Worm (Caenorhabditis elegans) whole organism, L1 larva: ENCODE measurements around the gene tba-4.

Source experiments
- aha-1 ChIP-seq: fragments of 150-350 bp; optimal IDR thresholded peaks from 2 replicates; lab custom pipeline; 2014; ENCODE audit warnings: missing biosample characterization, missing genetic modification characterization
- aly-2 ChIP-seq: fragments of 150-350 bp; optimal IDR thresholded peaks from 2 replicates; lab custom pipeline; 2014; ENCODE audit warnings: missing biosample characterization, missing genetic modification characterization
- ceh-88 ChIP-seq: fragments of 200-800 bp; sonication (Bioruptor generic); IDR thresholded peaks from 2 replicates; pipeline ENCODE4 v1.3.6; 2022; ENCODE audit warnings: missing genetic modification characterization, missing compliant biosample characterization
- dpl-1 ChIP-seq, 3 experiments: fragments of 150-350 bp in 2 of 3; sonication (generic microtip) in 1 of 3; optimal IDR thresholded peaks; 2 replicates each; lab custom pipeline; 2014 to 2017; ENCODE audit warnings: missing biosample characterization in 3 of 3, missing genetic modification characterization in 3 of 3, missing genetic modification reagents in 3 of 3
- lin-14 ChIP-seq: fragments of 200-800 bp; sonication (Bioruptor generic); optimal IDR thresholded peaks from 2 replicates; lab custom pipeline; 2018; ENCODE audit warnings: mild to moderate bottlenecking, missing genetic modification characterization, moderate library complexity, missing compliant biosample characterization
- lin-15B ChIP-seq: fragments of 150-350 bp; sonication (generic microtip); optimal IDR thresholded peaks from 3 replicates; lab custom pipeline; 2014; ENCODE audit warnings: missing biosample characterization, missing genetic modification characterization
- nhr-12 ChIP-seq: sonication (generic microtip); optimal IDR thresholded peaks from 2 replicates; lab custom pipeline; 2017; ENCODE audit warnings: missing biosample characterization, missing genetic modification characterization
- nhr-90 ChIP-seq: sonication (generic microtip); optimal IDR thresholded peaks from 2 replicates; lab custom pipeline; 2016; ENCODE audit warnings: mild to moderate bottlenecking, missing genetic modification characterization, missing compliant biosample characterization; ENCODE audit not compliant: poor library complexity
- pax-3 ChIP-seq: fragments of 200-800 bp; sonication (Bioruptor generic); optimal IDR thresholded peaks from 2 replicates; lab custom pipeline; 2018; ENCODE audit warnings: mild to moderate bottlenecking, missing genetic modification characterization, moderate library complexity, missing compliant biosample characterization
- tlp-1 ChIP-seq: fragments of 150-350 bp; optimal IDR thresholded peaks from 2 replicates; lab custom pipeline; 2014; ENCODE audit warnings: missing biosample characterization, missing genetic modification characterization
- vab-15 ChIP-seq: sonication (generic microtip); optimal IDR thresholded peaks from 2 replicates; lab custom pipeline; 2017; ENCODE audit warnings: missing genotype, mild to moderate bottlenecking, missing genetic modification characterization, missing compliant biosample characterization
- zag-1 ChIP-seq: fragments of 150-350 bp; optimal IDR thresholded peaks from 2 replicates; lab custom pipeline; 2014; ENCODE audit warnings: missing biosample characterization, missing genetic modification characterization

- TF ChIP-seq tlp-1 (tag; lab: Kevin White, UChicago): no peak
- TF ChIP-seq pax-3 (tag; lab: Kevin White, UChicago): no peak
- TF ChIP-seq zag-1 (tag; lab: Kevin White, UChicago): no peak
- no peak for TF ChIP-seq vab-15
- TF ChIP-seq nhr-90 (tag; lab: Kevin White, UChicago): no peak
- no peak for TF ChIP-seq lin-15B
- TF ChIP-seq dpl-1 (GFP tag; optimal IDR thresholded peaks at IDR 0.05; lab: Kevin White, UChicago): no peak
- TF ChIP-seq nhr-12 (tag; lab: Kevin White, UChicago): no peak
- no peak for TF ChIP-seq aha-1
- TF ChIP-seq ceh-88 (GFP tag; lab: Robert Waterston, UW): no peak
- no peak for TF ChIP-seq aly-2 (tag; lab: Kevin White, UChicago)
- TF ChIP-seq lin-14 (GFP tag; lab: Kevin White, UChicago): no peak
These were observed 8.3 kb upstream of the tba-4 start, which contains the start of gene sra-11 for ce11 chrII:10910219-10910618.
